Worm (Caenorhabditis elegans) whole organism, L4 larva: Measurements from ENCODE around the gene gst-6.
A peak's percentile ranks its signal among the peaks of the same experiment; 100 is the strongest.

Experiments used
- F10B5.3 ChIP-seq: sonication (generic microtip); optimal IDR thresholded peaks from 2 replicates; lab custom pipeline; 2016; ENCODE audit warnings: mild to moderate bottlenecking, missing genetic modification characterization, missing compliant biosample characterization
- Y5F2A.4 ChIP-seq: fragments of 200-800 bp; sonication (Bioruptor generic); optimal IDR thresholded peaks from 2 replicates; lab custom pipeline; 2018; ENCODE audit warnings: mild to moderate bottlenecking, missing genetic modification characterization, missing compliant biosample characterization
- Y75B8A.6 ChIP-seq: fragments of 200-800 bp; sonication (Bioruptor generic); IDR thresholded peaks from 2 replicates; pipeline ENCODE4 v1.3.6; 2022; ENCODE audit warnings: missing genetic modification reagents, missing genetic modification characterization, missing compliant biosample characterization
- ZK337.2 ChIP-seq: fragments of 200-800 bp; sonication (Bioruptor generic); IDR thresholded peaks from 2 replicates; pipeline ENCODE4 v1.3.6; 2022; ENCODE audit warnings: missing genetic modification reagents, missing genetic modification characterization, missing compliant biosample characterization
- ZK546.5 ChIP-seq, 2 experiments: sonication (generic microtip); optimal IDR thresholded peaks; 2 replicates each; lab custom pipeline; 2017; ENCODE audit warnings: missing biosample characterization in 2 of 2, missing genetic modification characterization in 2 of 2
- aha-1 ChIP-seq: fragments of 150-350 bp; peaks from one replicate; lab custom pipeline; 2014; ENCODE audit warnings: missing biosample characterization, missing genetic modification characterization
- aly-2 ChIP-seq: sonication (generic microtip); optimal IDR thresholded peaks from 2 replicates; lab custom pipeline; 2018; ENCODE audit warnings: missing biosample characterization, missing genetic modification characterization
- arid-1 ChIP-seq: fragments of 200-800 bp; sonication (Bioruptor generic); conservative IDR thresholded peaks from 2 replicates; pipeline ENCODE4 v1.3.6; 2022; ENCODE audit warnings: missing genetic modification reagents, missing genetic modification characterization, missing compliant biosample characterization
- attf-4 ChIP-seq: sonication (generic microtip); optimal IDR thresholded peaks from 3 replicates; lab custom pipeline; 2017; ENCODE audit warnings: missing biosample characterization, missing genetic modification characterization
- ceh-20 ChIP-seq: fragments of 200-800 bp; sonication (Bioruptor generic); IDR thresholded peaks from 2 replicates; pipeline ENCODE4 v1.3.6; 2022; ENCODE audit warnings: missing genetic modification reagents, missing genetic modification characterization, missing compliant biosample characterization
- ceh-28 ChIP-seq: fragments of 150-350 bp; optimal IDR thresholded peaks from 2 replicates; lab custom pipeline; 2014; ENCODE audit warnings: missing biosample characterization, missing genetic modification reagents, missing genetic modification characterization
- ceh-32 ChIP-seq: sonication (generic microtip); optimal IDR thresholded peaks from 2 replicates; lab custom pipeline; 2016; ENCODE audit warnings: mild to moderate bottlenecking, missing genetic modification characterization, missing compliant biosample characterization; ENCODE audit not compliant: poor library complexity
- ceh-44 ChIP-seq: fragments of 200-800 bp; sonication (Bioruptor generic); IDR thresholded peaks from 2 replicates; pipeline ENCODE4 v1.3.6; 2022; ENCODE audit warnings: missing genetic modification reagents, missing genetic modification characterization, missing compliant biosample characterization
- ceh-62 ChIP-seq: sonication (generic microtip); optimal IDR thresholded peaks from 2 replicates; lab custom pipeline; 2017; ENCODE audit warnings: missing biosample characterization, missing genetic modification characterization
- ceh-82 ChIP-seq: sonication (generic microtip); optimal IDR thresholded peaks from 2 replicates; lab custom pipeline; 2017; ENCODE audit warnings: missing biosample characterization, missing genetic modification characterization
- daf-16 ChIP-seq, 3 experiments: sonication (generic microtip); optimal IDR thresholded peaks; 2 replicates each; lab custom pipeline; 2016 to 2017; ENCODE audit warnings: missing genetic modification characterization in 3 of 3, missing genetic modification reagents in 3 of 3, mild to moderate bottlenecking in 2 of 3, missing compliant biosample characterization in 2 of 3, missing biosample characterization in 1 of 3, moderate library complexity in 1 of 3
- daf-19 ChIP-seq: fragments of 200-800 bp; sonication (Bioruptor generic); conservative IDR thresholded peaks from 2 replicates; pipeline ENCODE4 v1.3.6; 2022; ENCODE audit warnings: missing genetic modification characterization, missing compliant biosample characterization
- daf-8 ChIP-seq: fragments of 200-800 bp; sonication (Bioruptor generic); IDR thresholded peaks from 2 replicates; pipeline ENCODE4 v1.3.6; 2022; ENCODE audit warnings: missing genetic modification characterization, missing compliant biosample characterization
- dve-1 ChIP-seq: sonication (generic microtip); optimal IDR thresholded peaks from 2 replicates; lab custom pipeline; 2017; ENCODE audit warnings: antibody characterized with exemption, mild to moderate bottlenecking, missing genetic modification characterization, missing compliant biosample characterization; ENCODE audit not compliant: insufficient read depth
- fos-1 ChIP-seq: fragments of 150-350 bp; optimal IDR thresholded peaks from 2 replicates; lab custom pipeline; 2014; ENCODE audit warnings: missing biosample characterization, missing genetic modification characterization
- hmg-1.1 ChIP-seq: fragments of 200-800 bp; sonication (Bioruptor generic); IDR thresholded peaks from 2 replicates; pipeline ENCODE4 v1.3.6; 2022; ENCODE audit warnings: missing genetic modification reagents, missing genetic modification characterization, missing compliant biosample characterization
- jun-1 ChIP-seq: fragments of 150-350 bp; optimal IDR thresholded peaks from 2 replicates; lab custom pipeline; 2014; ENCODE audit warnings: missing biosample characterization, missing genetic modification reagents, missing genetic modification characterization
- lim-7 ChIP-seq: fragments of 200-800 bp; sonication (Bioruptor generic); IDR thresholded peaks from 2 replicates; pipeline ENCODE4 v1.3.6; 2022; ENCODE audit warnings: missing genetic modification characterization, missing compliant biosample characterization
- lin-1 ChIP-seq: fragments of 200-800 bp; sonication (Bioruptor generic); IDR thresholded peaks from 2 replicates; pipeline ENCODE4 v1.3.6; 2022; ENCODE audit warnings: missing genetic modification reagents, missing genetic modification characterization, missing compliant biosample characterization
- lin-15B ChIP-seq: fragments of 150-350 bp; sonication (generic microtip); optimal IDR thresholded peaks from 3 replicates; lab custom pipeline; 2014; ENCODE audit warnings: missing biosample characterization, missing genetic modification characterization
- lin-38 ChIP-seq: fragments of 200-800 bp; sonication (Bioruptor generic); IDR thresholded peaks from 2 replicates; pipeline ENCODE4 v1.3.6; 2022; ENCODE audit warnings: missing genetic modification reagents, missing genetic modification characterization, missing compliant biosample characterization
- lin-39 ChIP-seq: fragments of 150-350 bp; optimal IDR thresholded peaks from 2 replicates; lab custom pipeline; 2014; ENCODE audit warnings: missing biosample characterization, missing genetic modification reagents, missing genetic modification characterization
- lsy-2 ChIP-seq, 2 experiments: fragments of 150-350 bp in 1 of 2; sonication (generic microtip) in 1 of 2; optimal IDR thresholded peaks; 2 replicates each; lab custom pipeline; 2014 to 2017; ENCODE audit warnings: missing biosample characterization in 2 of 2, missing genetic modification characterization in 2 of 2
- madf-9 ChIP-seq: fragments of 200-800 bp; sonication (Bioruptor generic); conservative IDR thresholded peaks from 2 replicates; pipeline ENCODE4 v1.3.6; 2022; ENCODE audit warnings: missing genetic modification reagents, missing genetic modification characterization, missing compliant biosample characterization
- mdl-1 ChIP-seq, 2 experiments: fragments of 150-350 bp in 1 of 2; sonication (generic microtip) in 1 of 2; optimal IDR thresholded peaks; 2 replicates each; lab custom pipeline; 2014 to 2017; ENCODE audit warnings: missing biosample characterization in 2 of 2, missing genetic modification characterization in 2 of 2
- mes-2 ChIP-seq: sonication (generic microtip); optimal IDR thresholded peaks from 2 replicates; lab custom pipeline; 2016; ENCODE audit warnings: missing genotype, mild to moderate bottlenecking, missing genetic modification characterization, missing compliant biosample characterization; ENCODE audit not compliant: poor library complexity, severe bottlenecking
- nhr-10 ChIP-seq: fragments of 150-350 bp; optimal IDR thresholded peaks from 2 replicates; lab custom pipeline; 2014; ENCODE audit warnings: missing biosample characterization, missing genetic modification characterization
- nhr-11 ChIP-seq: fragments of 150-350 bp; optimal IDR thresholded peaks from 2 replicates; lab custom pipeline; 2014; ENCODE audit warnings: missing biosample characterization, missing genetic modification characterization
- nhr-111 ChIP-seq: fragments of 200-800 bp; sonication (Bioruptor generic); optimal IDR thresholded peaks from 2 replicates; lab custom pipeline; 2018; ENCODE audit warnings: mild to moderate bottlenecking, missing genetic modification characterization, missing compliant biosample characterization
- nhr-28 ChIP-seq: fragments of 150-350 bp; optimal IDR thresholded peaks from 2 replicates; lab custom pipeline; 2014; ENCODE audit warnings: missing biosample characterization, missing genetic modification characterization
- nhr-41 ChIP-seq: fragments of 200-800 bp; sonication (Bioruptor generic); IDR thresholded peaks from 2 replicates; pipeline ENCODE4 v1.3.6; 2022; ENCODE audit warnings: missing genetic modification reagents, missing genetic modification characterization, missing compliant biosample characterization
- pha-4 ChIP-seq, 2 experiments: fragments of 150-350 bp in 1 of 2; fragments of 200-800 bp in 1 of 2; sonication (Bioruptor generic) in 1 of 2; IDR thresholded peaks in 1 of 2; optimal IDR thresholded peaks in 1 of 2; 2 replicates each; pipeline versions ENCODE4 v1.3.6 to Lab custom; 2014 to 2022; ENCODE audit warnings: missing genetic modification characterization in 2 of 2, missing genetic modification reagents in 2 of 2, missing biosample characterization in 1 of 2, missing compliant biosample characterization in 1 of 2
- pqm-1 ChIP-seq: sonication (generic microtip); optimal IDR thresholded peaks from 2 replicates; lab custom pipeline; 2017; ENCODE audit warnings: missing biosample characterization, missing genetic modification characterization
- saeg-2 ChIP-seq: fragments of 200-800 bp; sonication (Bioruptor generic); IDR thresholded peaks from 2 replicates; pipeline ENCODE4 v1.3.6; 2022; ENCODE audit warnings: missing genetic modification reagents, missing genetic modification characterization, missing compliant biosample characterization
- sdz-12 ChIP-seq: fragments of 200-800 bp; sonication (Bioruptor generic); optimal IDR thresholded peaks from 2 replicates; lab custom pipeline; 2018; ENCODE audit warnings: mild to moderate bottlenecking, missing genetic modification characterization, missing compliant biosample characterization
- set-16 ChIP-seq: fragments of 200-800 bp; sonication (Bioruptor generic); IDR thresholded peaks from 2 replicates; pipeline ENCODE4 v1.3.6; 2022; ENCODE audit warnings: missing genetic modification reagents, missing genetic modification characterization, missing compliant biosample characterization
- snpc-1.2 ChIP-seq: fragments of 200-800 bp; sonication (Bioruptor generic); IDR thresholded peaks from 2 replicates; pipeline ENCODE4 v1.3.6; 2022; ENCODE audit warnings: missing genetic modification reagents, missing genetic modification characterization, missing compliant biosample characterization
- tra-1 ChIP-seq: fragments of 200-800 bp; sonication (Bioruptor generic); IDR thresholded peaks from 2 replicates; pipeline ENCODE4 v1.3.6; 2022; ENCODE audit warnings: missing genetic modification reagents, missing genetic modification characterization, missing compliant biosample characterization
- unc-39 ChIP-seq: sonication (generic microtip); optimal IDR thresholded peaks from 2 replicates; lab custom pipeline; 2017; ENCODE audit warnings: missing biosample characterization, missing genetic modification characterization
- unc-62 ChIP-seq, 3 experiments: fragments of 150-350 bp in 1 of 3; sonication (generic microtip); optimal IDR thresholded peaks in 2 of 3; peaks in 1 of 3; 1 replicate in 1 of 3; 2 replicates in 2 of 3; lab custom pipeline; 2014 to 2017; ENCODE audit warnings: missing biosample characterization in 3 of 3, missing genetic modification characterization in 3 of 3, missing genetic modification reagents in 3 of 3, missing genotype in 1 of 3
- zfp-2 ChIP-seq: sonication (generic microtip); optimal IDR thresholded peaks from 2 replicates; lab custom pipeline; 2016; ENCODE audit warnings: mild to moderate bottlenecking, missing genetic modification characterization, missing compliant biosample characterization
- zip-2 ChIP-seq: fragments of 150-350 bp; optimal IDR thresholded peaks from 2 replicates; lab custom pipeline; 2014; ENCODE audit warnings: missing biosample characterization, missing genetic modification characterization
- ztf-11 ChIP-seq: fragments of 150-350 bp; optimal IDR thresholded peaks from 2 replicates; lab custom pipeline; 2014; ENCODE audit warnings: missing biosample characterization, missing genetic modification characterization

Gene gst-6

ce11 chrII:4904277-4904676, 24.6 kb downstream of the gst-6 start (continued):
- no peak for TF ChIP-seq snpc-1.2 (GFP tag; lab: Robert Waterston, UW)
- TF ChIP-seq arid-1: peak; percentile 68; the same call in 1 of the 2 replicates
- no peak for TF ChIP-seq ztf-11 (tag; lab: Kevin White, UChicago)
- TF ChIP-seq lin-39 (tag; lab: Kevin White, UChicago): no peak
- TF ChIP-seq lsy-2 (tag; optimal IDR thresholded peaks at IDR 0.05; lab: Kevin White, UChicago): peak; percentile 16 to 84
- TF ChIP-seq zfp-2 (tag; lab: Kevin White, UChicago): no peak
- TF ChIP-seq ZK337.2: no peak
- TF ChIP-seq unc-39 (tag; lab: Kevin White, UChicago): no peak
- no peak for TF ChIP-seq daf-19 (GFP tag; lab: Robert Waterston, UW)
- no peak for TF ChIP-seq ceh-32 (tag; lab: Kevin White, UChicago)

- TF ChIP-seq arid-1: no peak
- no peak for TF ChIP-seq set-16
- TF ChIP-seq lin-39 (tag; lab: Kevin White, UChicago): no peak
- no peak for TF ChIP-seq madf-9 (GFP tag; lab: Robert Waterston, UW)
- TF ChIP-seq ZK546.5 (tag; optimal IDR thresholded peaks at IDR 0.05; lab: Kevin White, UChicago): no peak
- TF ChIP-seq daf-8 (GFP tag; lab: Robert Waterston, UW): no peak
- no peak for TF ChIP-seq ceh-82 (tag; lab: Kevin White, UChicago)
- TF ChIP-seq Y75B8A.6: no peak
- no peak for TF ChIP-seq ZK337.2
- TF ChIP-seq unc-62 (GFP tag; optimal IDR thresholded peaks at IDR 0.05 in 1 of 2; lab: Kevin White, UChicago): no peak
- no peak for TF ChIP-seq unc-62 (tag; optimal IDR thresholded peaks at IDR 0.05; lab: Kevin White, UChicago)
- TF ChIP-seq pha-4 (GFP tag; IDR thresholded peaks at IDR 0.05; lab: Robert Waterston, UW): no peak
- no peak for TF ChIP-seq pha-4 (tag; optimal IDR thresholded peaks at IDR 0.05; lab: Kevin White, UChicago)
- TF ChIP-seq attf-4 (tag; lab: Kevin White, UChicago): no peak
- TF ChIP-seq nhr-11 (tag; lab: Kevin White, UChicago): no peak
- TF ChIP-seq zip-2 (tag; lab: Kevin White, UChicago): no peak
- 0 out of 2 replicates have a peak, but pooled peaks have one; percentile 14 for TF ChIP-seq lin-1
- no peak for TF ChIP-seq daf-16 (GFP tag; optimal IDR thresholded peaks at IDR 0.05; lab: Kevin White, UChicago)
- peak; percentile 62 for TF ChIP-seq daf-16 (tag; optimal IDR thresholded peaks at IDR 0.05; lab: Kevin White, UChicago)
- TF ChIP-seq mdl-1 (tag; optimal IDR thresholded peaks at IDR 0.05; lab: Kevin White, UChicago): no peak
- TF ChIP-seq aha-1 (tag; lab: Kevin White, UChicago): peak; percentile 44
- no peak for TF ChIP-seq ceh-44 (GFP tag; lab: Robert Waterston, UW)
- TF ChIP-seq aly-2 (tag; lab: Kevin White, UChicago): no peak
- no peak for TF ChIP-seq ceh-28
- TF ChIP-seq nhr-41 (GFP tag; lab: Robert Waterston, UW): no peak
- no peak for TF ChIP-seq saeg-2 (GFP tag; lab: Robert Waterston, UW)
- no peak for TF ChIP-seq F10B5.3 (tag; lab: Kevin White, UChicago)
- no peak for TF ChIP-seq ceh-62 (tag; lab: Kevin White, UChicago)
- TF ChIP-seq jun-1 (tag; lab: Kevin White, UChicago): no peak
- TF ChIP-seq nhr-28: peak; percentile 38
- no peak for TF ChIP-seq lim-7 (GFP tag; lab: Robert Waterston, UW)
- no peak for TF ChIP-seq sdz-12 (GFP tag; lab: Kevin White, UChicago)
- TF ChIP-seq nhr-10 (tag; lab: Kevin White, UChicago): no peak
- no peak for TF ChIP-seq lin-38 (GFP tag; lab: Robert Waterston, UW)
- TF ChIP-seq ceh-20: no peak
- peak; percentile 5 for TF ChIP-seq dve-1 (tag; lab: Kevin White, UChicago)
- TF ChIP-seq fos-1: no peak
- TF ChIP-seq snpc-1.2 (GFP tag; lab: Robert Waterston, UW): no peak
- peak; percentile 28 for TF ChIP-seq pqm-1 (tag; lab: Kevin White, UChicago)
- no peak for TF ChIP-seq tra-1 (GFP tag; lab: Robert Waterston, UW)
- no peak for TF ChIP-seq ztf-11 (tag; lab: Kevin White, UChicago)
- TF ChIP-seq hmg-1.1 (GFP tag; lab: Robert Waterston, UW): no peak
- TF ChIP-seq nhr-111: no peak
- no peak for TF ChIP-seq mes-2 (tag; lab: Kevin White, UChicago)
- TF ChIP-seq Y5F2A.4 (GFP tag; lab: Kevin White, UChicago): no peak
- TF ChIP-seq lin-15B: no peak
These were observed 25.1 kb downstream of the gst-6 start, which contains the start of gene btbd-10 for ce11 chrII:4904778-4905177. btbd-10 (plus strand) TSS chrII:4905008.
